Worm (Caenorhabditis elegans) whole organism, L4 larva: ENCODE measurements around the gene Y22D7AL.11.

ENCODE experiments used
- snpc-1.2 ChIP-seq: fragments of 200-800 bp; sonication (Bioruptor generic); IDR thresholded peaks from 2 replicates; pipeline ENCODE4 v1.3.6; 2022; ENCODE audit warnings: missing genetic modification reagents, missing genetic modification characterization, missing compliant biosample characterization
- unc-39 ChIP-seq: sonication (generic microtip); optimal IDR thresholded peaks from 2 replicates; lab custom pipeline; 2017; ENCODE audit warnings: missing biosample characterization, missing genetic modification characterization

ce11 chrIII:1666893-1667292, 32.7 kb upstream of the Y22D7AL.11 start:
- no peak for TF ChIP-seq snpc-1.2 (GFP tag; lab: Robert Waterston, UW)
- no peak for TF ChIP-seq unc-39
